Worm (Caenorhabditis elegans): Measurements from ENCODE around the gene srw-95.

The srw-95 gene

ce11 chrIV:4788332-4788731, 23.5 kb upstream of the srw-95 start, which contains the start of gene nhr-104 (continued):
- peak; percentile 15 for TF ChIP-seq nhr-77 (tag; optimal IDR thresholded peaks at IDR 0.05)
- TF ChIP-seq nhr-20 (tag; optimal IDR thresholded peaks at IDR 0.05), result peak; percentile 65
- peak; percentile 37 for TF ChIP-seq C16A3.4 (tag; optimal IDR thresholded peaks at IDR 0.05)
- peak; percentile 85 for TF ChIP-seq nhr-85 (tag)
- TF ChIP-seq efl-1 (optimal IDR thresholded peaks at IDR 0.05), result peak; percentile 20 to 49
- peak in 1 of 2 experiments; percentile 3 for TF ChIP-seq efl-1 (GFP tag; optimal IDR thresholded peaks at IDR 0.05 in 1 of 2)
- peak; percentile 48 for TF ChIP-seq mep-1 (tag; optimal IDR thresholded peaks at IDR 0.05)

ce11 chrIV:4789445-4789844, 22.4 kb upstream of the srw-95 start, which contains the start of gene R11E3.1:
R11E3.1 (plus strand) TSS chrIV:4789745.
- no peak for TF ChIP-seq xbp-1 (tag; optimal IDR thresholded peaks at IDR 0.05)
- TF ChIP-seq irx-1 (tag; optimal IDR thresholded peaks at IDR 0.05), result no peak
- no peak for TF ChIP-seq mep-1 (tag; optimal IDR thresholded peaks at IDR 0.05)
- no peak for TF ChIP-seq jun-1 (tag; optimal IDR thresholded peaks at IDR 0.05)
- TF ChIP-seq ceh-90 (tag; optimal IDR thresholded peaks at IDR 0.05), result no peak
- TF ChIP-seq ets-5 (GFP tag; IDR thresholded peaks at IDR 0.05), result no peak
- TF ChIP-seq ztf-4 (tag; optimal IDR thresholded peaks at IDR 0.05), result no peak
- TF ChIP-seq mef-2 (tag; optimal IDR thresholded peaks at IDR 0.05), result no peak
- no peak for TF ChIP-seq pag-3 (tag; optimal IDR thresholded peaks at IDR 0.05; ENCODE audit: borderline replicate concordance, insufficient read depth)
- TF ChIP-seq pax-3 (tag; optimal IDR thresholded peaks at IDR 0.05), result no peak
- no peak for TF ChIP-seq ceh-88 (GFP tag; IDR thresholded peaks at IDR 0.05)
- no peak for TF ChIP-seq ceh-63 (GFP tag; optimal IDR thresholded peaks at IDR 0.05)
- no peak for TF ChIP-seq vab-15 (tag; optimal IDR thresholded peaks at IDR 0.05)
- TF ChIP-seq C16A3.4 (tag; optimal IDR thresholded peaks at IDR 0.05), result no peak
- TF ChIP-seq ama-1 (optimal IDR thresholded peaks at IDR 0.05), result no peak
- TF ChIP-seq lsy-2 (tag; optimal IDR thresholded peaks at IDR 0.05), result no peak
- TF ChIP-seq nhr-12 (tag; optimal IDR thresholded peaks at IDR 0.05), result no peak

DNA sequence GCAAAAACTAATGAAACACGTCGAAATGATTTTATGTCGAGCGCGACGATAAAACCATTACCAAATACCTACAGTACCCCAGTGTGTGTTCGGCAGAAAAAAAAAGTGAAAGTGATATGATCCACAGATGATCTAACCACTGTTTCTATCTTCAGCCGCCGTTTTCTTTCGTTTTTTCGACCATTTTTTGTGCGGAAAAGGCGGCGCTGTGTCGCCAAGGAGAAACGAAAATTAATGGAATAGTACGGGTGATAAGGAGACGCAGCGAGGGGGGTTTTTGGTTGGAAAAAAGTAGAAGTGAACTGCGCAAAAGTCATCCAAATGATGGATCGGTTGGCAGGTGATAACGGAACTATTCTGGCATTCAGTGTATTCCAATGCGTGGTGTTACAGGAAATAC, 16.8 kb upstream of the srw-95 start:
- TF ChIP-seq lir-3 (tag; optimal IDR thresholded peaks at IDR 0.05; ENCODE audit: poor library complexity) (no peak), elt-3 (tag; optimal IDR thresholded peaks at IDR 0.05) (peak in 1 of 6 experiments; percentile 3), blmp-1 (tag; optimal IDR thresholded peaks at IDR 0.05) (peak; percentile 91)

DNA sequence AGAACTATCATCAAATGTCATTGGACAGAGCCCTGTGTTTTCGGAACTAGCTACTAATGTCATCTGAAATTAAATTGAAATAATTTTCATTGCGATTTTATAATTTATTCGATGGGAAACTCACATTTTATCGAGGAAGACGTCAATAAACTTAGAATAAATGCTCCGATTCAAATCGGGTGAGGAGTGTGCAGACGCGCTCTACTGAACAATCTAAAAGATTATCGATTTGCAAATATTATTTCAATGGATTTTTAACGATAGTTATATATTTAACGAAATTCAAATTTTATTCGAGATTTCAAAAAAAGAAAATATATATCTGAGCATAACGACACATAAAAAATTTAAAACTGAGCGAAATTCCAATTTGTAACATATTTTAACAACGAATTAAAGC, 12.8 kb upstream of the srw-95 start, which contains the start of gene eor-1:
Gene eor-1 (minus strand): TSS at position 65 of the 400 bp plus-strand sequence.
- TF ChIP-seq nhr-28 (tag; optimal IDR thresholded peaks at IDR 0.05), result no peak
- TF ChIP-seq nhr-20 (tag; optimal IDR thresholded peaks at IDR 0.05), result peak; percentile 41
- TF ChIP-seq egl-27 (tag; optimal IDR thresholded peaks at IDR 0.05), result no peak
- peak; percentile 3 for TF ChIP-seq aly-2 (tag; optimal IDR thresholded peaks at IDR 0.05)
- TF ChIP-seq unc-98 (GFP tag; IDR thresholded peaks at IDR 0.05), result no peak
- peak; percentile 16 for TF ChIP-seq lir-3 (tag; optimal IDR thresholded peaks at IDR 0.05; ENCODE audit: poor library complexity)
- TF ChIP-seq fkh-8 (tag; optimal IDR thresholded peaks at IDR 0.05), result no peak
- TF ChIP-seq swsn-7 (tag; optimal IDR thresholded peaks at IDR 0.05), result peak; percentile 13
- no peak for TF ChIP-seq ztf-4 (tag; optimal IDR thresholded peaks at IDR 0.05)
- TF ChIP-seq isw-1 (GFP tag; IDR thresholded peaks at IDR 0.05), result no peak
- no peak for TF ChIP-seq Y116A8C.19 (tag; optimal IDR thresholded peaks at IDR 0.05; ENCODE audit: borderline replicate concordance)
- peak; percentile 30 for TF ChIP-seq lin-15B (tag; optimal IDR thresholded peaks at IDR 0.05)
- TF ChIP-seq unc-62 (GFP tag; optimal IDR thresholded peaks at IDR 0.05), result no peak
- TF ChIP-seq pag-3 (tag; optimal IDR thresholded peaks at IDR 0.05; ENCODE audit: borderline replicate concordance, insufficient read depth), result no peak
- TF ChIP-seq nhr-237 (tag; optimal IDR thresholded peaks at IDR 0.05), result no peak
- no peak for TF ChIP-seq ceh-88 (GFP tag; IDR thresholded peaks at IDR 0.05)
- peak; percentile 17 for TF ChIP-seq rnt-1 (tag; optimal IDR thresholded peaks at IDR 0.05)
- no peak for TF ChIP-seq lin-13 (GFP tag; optimal IDR thresholded peaks at IDR 0.05)
- no peak for TF ChIP-seq nhr-84 (tag; optimal IDR thresholded peaks at IDR 0.05)
- TF ChIP-seq elt-3 (tag; optimal IDR thresholded peaks at IDR 0.05), result no peak
- no peak for TF ChIP-seq nhr-71 (tag; optimal IDR thresholded peaks at IDR 0.05)
- no peak for TF ChIP-seq lin-14 (GFP tag; optimal IDR thresholded peaks at IDR 0.05)
- TF ChIP-seq dpl-1 (GFP tag; optimal IDR thresholded peaks at IDR 0.05), result peak; percentile 15 to 69 (median 22)
- no peak for TF ChIP-seq hlh-4 (tag; optimal IDR thresholded peaks at IDR 0.05)
- no peak for TF ChIP-seq grh-1 (GFP tag; IDR thresholded peaks at IDR 0.05)
- no peak for TF ChIP-seq mep-1 (tag; optimal IDR thresholded peaks at IDR 0.05)
- no peak for TF ChIP-seq ceh-63 (GFP tag; optimal IDR thresholded peaks at IDR 0.05)
- TF ChIP-seq unc-130 (tag; optimal IDR thresholded peaks at IDR 0.05), result no peak
- no peak for TF ChIP-seq zip-4 (GFP tag; optimal IDR thresholded peaks at IDR 0.05)
- no peak for TF ChIP-seq sptf-1 (tag; optimal IDR thresholded peaks at IDR 0.05)
- no peak for TF ChIP-seq efl-3 (GFP tag; optimal IDR thresholded peaks at IDR 0.05)
